Worm (Caenorhabditis elegans) whole organism, midembryonic: ENCODE data around the gene C38D4.7.

Experiments used
- flt-1 ChIP-seq: fragments of 200-800 bp; sonication (Bioruptor generic); IDR thresholded peaks from 2 replicates; pipeline ENCODE4 v1.3.6; 2022; ENCODE audit warnings: missing genetic modification characterization, missing compliant biosample characterization
- klf-2 ChIP-seq: fragments of 200-800 bp; sonication (Bioruptor generic); conservative IDR thresholded peaks from 2 replicates; pipeline ENCODE4 v1.3.6; 2022; ENCODE audit warnings: missing genetic modification reagents, missing genetic modification characterization, missing compliant biosample characterization
- med-1 ChIP-seq: sonication (generic microtip); optimal IDR thresholded peaks from 2 replicates; lab custom pipeline; 2017; ENCODE audit warnings: missing genetic modification characterization, mild to moderate bottlenecking, missing compliant biosample characterization, antibody characterized with exemption, missing genetic modification reagents; ENCODE audit not compliant: insufficient read depth
- ref-1 ChIP-seq: fragments of 200-800 bp; sonication (Bioruptor generic); conservative IDR thresholded peaks from 2 replicates; pipeline ENCODE4 v1.3.6; 2022; ENCODE audit warnings: missing genetic modification reagents, missing genetic modification characterization, missing compliant biosample characterization

DNA sequence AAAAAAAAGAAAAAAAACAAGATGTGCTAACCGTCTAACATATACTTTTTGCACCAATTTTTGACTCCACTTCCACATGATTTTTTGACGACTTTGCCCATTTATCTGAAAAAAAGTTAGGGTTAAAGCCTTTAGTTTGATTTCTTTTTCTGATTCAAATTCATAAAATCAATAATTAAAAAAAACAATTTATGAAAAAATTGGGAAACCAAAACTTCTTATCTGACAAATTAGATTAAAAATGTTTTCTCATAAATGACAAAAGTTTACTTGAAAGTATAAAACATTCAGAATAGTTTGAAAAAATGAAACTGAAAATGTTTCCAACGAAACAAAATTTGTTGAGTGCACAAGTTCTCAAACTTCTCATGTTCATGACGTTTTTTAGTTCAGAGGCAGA lies 8.7 kb upstream of the C38D4.7 start, which contains the start of gene F26A1.7:
- TF ChIP-seq ref-1 (GFP tag; lab: Robert Waterston, UW), result no peak
- no peak for TF ChIP-seq klf-2 (GFP tag; lab: Robert Waterston, UW)
- no peak for TF ChIP-seq med-1
- no peak for TF ChIP-seq flt-1
